Worm (Caenorhabditis elegans) whole organism, L1 larva: ENCODE results near the gene C33F10.4.

Experiments used
- aha-1 ChIP-seq: fragments of 150-350 bp; optimal IDR thresholded peaks from 2 replicates; lab custom pipeline; 2014; ENCODE audit warnings: missing biosample characterization, missing genetic modification characterization
- ama-1 ChIP-seq: fragments of 150-350 bp; optimal IDR thresholded peaks from 2 replicates; lab custom pipeline; 2014
- nhr-19 ChIP-seq: fragments of 200-800 bp; sonication (Bioruptor generic); conservative IDR thresholded peaks from 2 replicates; pipeline ENCODE4 v1.3.6; 2022; ENCODE audit warnings: missing genetic modification characterization, missing compliant biosample characterization
- rnt-1 ChIP-seq: sonication (generic microtip); optimal IDR thresholded peaks from 2 replicates; lab custom pipeline; 2016; ENCODE audit warnings: mild to moderate bottlenecking, missing genetic modification characterization, moderate library complexity, missing compliant biosample characterization
- swsn-7 ChIP-seq: sonication (generic microtip); optimal IDR thresholded peaks from 2 replicates; lab custom pipeline; 2016; ENCODE audit warnings: missing genetic modification characterization, missing compliant biosample characterization

- TF ChIP-seq swsn-7 (no peak), rnt-1 (tag; lab: Kevin White, UChicago) (peak; percentile 56), ama-1 (no peak), aha-1 (no peak), nhr-19 (GFP tag; lab: Robert Waterston, UW) (no peak)
Observed at ce11 chrII:4806726-4807125, 11.2 kb downstream of the C33F10.4 start.
